Worm (Caenorhabditis elegans) whole organism, young adult: ENCODE results near the gene tsp-5.

Source experiments
- B0336.3 ChIP-seq: fragments of 200-800 bp; sonication (Bioruptor generic); IDR thresholded peaks from 2 replicates; pipeline ENCODE4 v1.3.6; 2022; ENCODE audit warnings: missing genetic modification characterization, missing compliant biosample characterization
- C17E4.6 ChIP-seq: fragments of 200-800 bp; sonication (Bioruptor generic); IDR thresholded peaks from 2 replicates; pipeline ENCODE4 v1.3.6; 2022; ENCODE audit warnings: missing genetic modification reagents, missing genetic modification characterization, missing compliant biosample characterization
- D2030.7 ChIP-seq: fragments of 200-800 bp; sonication (Bioruptor generic); IDR thresholded peaks from 2 replicates; pipeline ENCODE4 v1.3.6; 2022; ENCODE audit warnings: missing genetic modification reagents, missing genetic modification characterization, missing compliant biosample characterization
- F10E7.11 ChIP-seq: sonication (generic microtip); optimal IDR thresholded peaks from 2 replicates; lab custom pipeline; 2017; ENCODE audit warnings: mild to moderate bottlenecking, missing genetic modification characterization, moderate library complexity, missing compliant biosample characterization
- F23B12.7 ChIP-seq: sonication (generic microtip); optimal IDR thresholded peaks from 2 replicates; lab custom pipeline; 2017; ENCODE audit warnings: missing genetic modification characterization, mild to moderate bottlenecking, missing compliant biosample characterization, antibody characterized with exemption, moderate library complexity; ENCODE audit not compliant: insufficient read depth
- F39B2.1 ChIP-seq: fragments of 200-800 bp; sonication (Bioruptor generic); IDR thresholded peaks from 2 replicates; pipeline ENCODE4 v1.3.6; 2022; ENCODE audit warnings: missing genetic modification reagents, missing genetic modification characterization, missing compliant biosample characterization
- F52B5.7 ChIP-seq: sonication (generic microtip); optimal IDR thresholded peaks from 2 replicates; lab custom pipeline; 2016; ENCODE audit warnings: mild to moderate bottlenecking, missing genetic modification characterization, missing compliant biosample characterization
- F57A8.1 ChIP-seq: fragments of 200-800 bp; sonication (Bioruptor generic); optimal IDR thresholded peaks from 2 replicates; lab custom pipeline; 2018; ENCODE audit warnings: mild to moderate bottlenecking, missing genetic modification characterization, moderate library complexity, missing compliant biosample characterization
- K12H6.12 ChIP-seq: fragments of 200-800 bp; sonication (Bioruptor generic); optimal IDR thresholded peaks from 2 replicates; lab custom pipeline; 2018; ENCODE audit warnings: mild to moderate bottlenecking, missing genetic modification characterization, missing compliant biosample characterization
- Y56A3A.18 ChIP-seq: fragments of 200-800 bp; sonication (Bioruptor generic); IDR thresholded peaks from 2 replicates; pipeline ENCODE4 v1.3.6; 2022; ENCODE audit warnings: missing genetic modification reagents, missing genetic modification characterization, missing compliant biosample characterization
- Y79H2A.3 ChIP-seq: fragments of 200-800 bp; sonication (Bioruptor generic); conservative IDR thresholded peaks from 2 replicates; pipeline ENCODE4 v1.3.6; 2022; ENCODE audit warnings: missing genetic modification reagents, missing genetic modification characterization, missing compliant biosample characterization
- ccch-3 ChIP-seq: fragments of 200-800 bp; sonication (Bioruptor generic); optimal IDR thresholded peaks from 2 replicates; lab custom pipeline; 2018; ENCODE audit warnings: mild to moderate bottlenecking, missing genetic modification characterization, missing compliant biosample characterization
- cebp-1 ChIP-seq, 2 experiments: fragments of 200-800 bp in 1 of 2; sonication (Bioruptor generic) in 1 of 2; sonication (generic microtip) in 1 of 2; IDR thresholded peaks in 1 of 2; optimal IDR thresholded peaks in 1 of 2; 2 replicates each; pipeline versions ENCODE4 v1.3.6 to Lab custom; 2017 to 2022; ENCODE audit warnings: missing compliant biosample characterization in 2 of 2, missing genetic modification characterization in 2 of 2, mild to moderate bottlenecking in 1 of 2, missing genetic modification reagents in 1 of 2, moderate library complexity in 1 of 2
- dpff-1 ChIP-seq: sonication (generic microtip); optimal IDR thresholded peaks from 2 replicates; lab custom pipeline; 2017; ENCODE audit warnings: mild to moderate bottlenecking, missing genetic modification characterization, missing compliant biosample characterization
- egl-18 ChIP-seq: fragments of 200-800 bp; sonication (Bioruptor generic); IDR thresholded peaks from 2 replicates; pipeline ENCODE4 v1.3.6; 2022; ENCODE audit warnings: missing genetic modification reagents, missing genetic modification characterization, missing compliant biosample characterization
- ets-4 ChIP-seq: fragments of 200-800 bp; sonication (Bioruptor generic); optimal IDR thresholded peaks from 2 replicates; lab custom pipeline; 2018; ENCODE audit warnings: mild to moderate bottlenecking, missing genetic modification characterization, missing compliant biosample characterization
- gei-17 ChIP-seq: fragments of 200-800 bp; sonication (Bioruptor generic); optimal IDR thresholded peaks from 2 replicates; lab custom pipeline; 2018; ENCODE audit warnings: mild to moderate bottlenecking, missing genetic modification characterization, missing compliant biosample characterization
- hmg-20 ChIP-seq: fragments of 200-800 bp; sonication (Bioruptor generic); IDR thresholded peaks from 2 replicates; pipeline ENCODE4 v1.3.6; 2022; ENCODE audit warnings: missing genetic modification reagents, missing genetic modification characterization, missing compliant biosample characterization
- hrde-1 ChIP-seq: sonication (generic microtip); optimal IDR thresholded peaks from 2 replicates; lab custom pipeline; 2016; ENCODE audit warnings: missing genetic modification characterization, mild to moderate bottlenecking, missing compliant biosample characterization, moderate library complexity, missing genotype, missing genetic modification reagents, borderline replicate concordance
- hsf-1 ChIP-seq: fragments of 200-800 bp; sonication (Bioruptor generic); IDR thresholded peaks from 2 replicates; pipeline ENCODE4 v1.3.6; 2022; ENCODE audit warnings: missing genetic modification reagents, missing genetic modification characterization, missing compliant biosample characterization
- lag-1 ChIP-seq: fragments of 200-800 bp; sonication (Bioruptor generic); IDR thresholded peaks from 2 replicates; pipeline ENCODE4 v1.3.6; 2022; ENCODE audit warnings: missing genetic modification reagents, missing genetic modification characterization, missing compliant biosample characterization
- mcd-1 ChIP-seq: fragments of 200-800 bp; sonication (Bioruptor generic); IDR thresholded peaks from 2 replicates; pipeline ENCODE4 v1.3.6; 2022; ENCODE audit warnings: missing genetic modification reagents, missing genetic modification characterization, missing compliant biosample characterization
- mxl-1 ChIP-seq: sonication (generic microtip); optimal IDR thresholded peaks from 2 replicates; lab custom pipeline; 2016; ENCODE audit warnings: missing genetic modification characterization, missing compliant biosample characterization
- nfya-1 ChIP-seq: sonication (generic microtip); optimal IDR thresholded peaks from 2 replicates; lab custom pipeline; 2017; ENCODE audit warnings: antibody characterized with exemption, missing compliant biosample characterization, missing genetic modification characterization, borderline replicate concordance; ENCODE audit not compliant: insufficient read depth
- pbrm-1 ChIP-seq: fragments of 200-800 bp; sonication (Bioruptor generic); IDR thresholded peaks from 2 replicates; pipeline ENCODE4 v1.3.6; 2022; ENCODE audit warnings: missing genetic modification reagents, missing genetic modification characterization, missing compliant biosample characterization
- rcor-1 ChIP-seq: fragments of 200-800 bp; sonication (Bioruptor generic); IDR thresholded peaks from 2 replicates; pipeline ENCODE4 v1.3.6; 2022; ENCODE audit warnings: missing genetic modification reagents, missing genetic modification characterization, missing compliant biosample characterization
- sea-2 ChIP-seq: fragments of 200-800 bp; sonication (Bioruptor generic); IDR thresholded peaks from 2 replicates; pipeline ENCODE4 v1.3.6; 2022; ENCODE audit warnings: missing genetic modification characterization, missing compliant biosample characterization
- snpc-1.3 ChIP-seq: sonication (generic microtip); optimal IDR thresholded peaks from 2 replicates; lab custom pipeline; 2017; ENCODE audit warnings: missing genetic modification characterization, mild to moderate bottlenecking, missing compliant biosample characterization, antibody characterized with exemption, moderate library complexity, missing genotype, missing genetic modification reagents; ENCODE audit not compliant: insufficient read depth
- tbx-9 ChIP-seq: sonication (generic microtip); optimal IDR thresholded peaks from 2 replicates; lab custom pipeline; 2016; ENCODE audit warnings: borderline replicate concordance, missing genetic modification characterization, inconsistent platforms, missing compliant biosample characterization
- tlf-1 ChIP-seq: fragments of 200-800 bp; sonication (Bioruptor generic); optimal IDR thresholded peaks from 2 replicates; lab custom pipeline; 2018; ENCODE audit warnings: mild to moderate bottlenecking, missing genetic modification characterization, missing compliant biosample characterization
- unc-62 ChIP-seq: fragments of 150-350 bp; optimal IDR thresholded peaks from 2 replicates; lab custom pipeline; 2014; ENCODE audit warnings: missing biosample characterization, missing genetic modification reagents, missing genetic modification characterization
- zfh-2 ChIP-seq: fragments of 200-800 bp; sonication (Bioruptor generic); conservative IDR thresholded peaks from 2 replicates; pipeline ENCODE4 v1.3.6; 2022; ENCODE audit warnings: missing genetic modification reagents, missing genetic modification characterization, missing compliant biosample characterization
- zim-3 ChIP-seq: sonication (generic microtip); optimal IDR thresholded peaks from 2 replicates; lab custom pipeline; 2017; ENCODE audit warnings: mild to moderate bottlenecking, missing genetic modification characterization, moderate library complexity, missing compliant biosample characterization
- ztf-22 ChIP-seq: fragments of 200-800 bp; sonication (Bioruptor generic); optimal IDR thresholded peaks from 2 replicates; lab custom pipeline; 2018; ENCODE audit warnings: mild to moderate bottlenecking, missing genetic modification characterization, moderate library complexity, missing compliant biosample characterization
- ztf-28 ChIP-seq: fragments of 200-800 bp; sonication (Bioruptor generic); IDR thresholded peaks from 2 replicates; pipeline ENCODE4 v1.3.6; 2022; ENCODE audit warnings: missing genetic modification reagents, missing genetic modification characterization, missing compliant biosample characterization

The tsp-5 gene

DNA sequence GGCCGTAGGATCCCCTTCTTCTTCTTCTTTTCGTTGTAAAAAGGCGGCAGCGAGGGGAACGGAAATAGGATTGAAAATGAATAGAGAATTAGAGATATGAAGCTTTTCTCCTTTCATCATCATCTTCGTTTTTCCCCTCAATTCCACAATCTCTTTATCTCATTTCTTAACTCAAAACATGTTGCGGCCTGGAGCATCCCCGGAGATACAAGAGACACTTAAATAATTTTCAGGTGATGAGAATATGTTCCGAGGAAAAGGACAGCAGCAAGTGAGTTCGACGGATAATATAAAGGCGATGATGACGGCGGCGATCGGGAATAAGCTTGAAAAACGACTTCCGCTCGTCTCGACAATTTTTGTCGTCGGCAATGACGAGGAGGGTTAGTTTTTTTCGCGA lies 29.9 kb downstream of the tsp-5 start, which contains the start of the genes Y45F10B.13 and qui-1:
Y45F10B.13 (minus strand) TSS at position 101 of the 400 bp plus-strand sequence.
qui-1 (plus strand) TSS at position 233 of the 400 bp plus-strand sequence.
- TF ChIP-seq mcd-1 (GFP tag; lab: Robert Waterston, UW) (no peak), ztf-28 (0 out of 2 replicates have a peak, but pooled peaks have one; percentile 39)

DNA sequence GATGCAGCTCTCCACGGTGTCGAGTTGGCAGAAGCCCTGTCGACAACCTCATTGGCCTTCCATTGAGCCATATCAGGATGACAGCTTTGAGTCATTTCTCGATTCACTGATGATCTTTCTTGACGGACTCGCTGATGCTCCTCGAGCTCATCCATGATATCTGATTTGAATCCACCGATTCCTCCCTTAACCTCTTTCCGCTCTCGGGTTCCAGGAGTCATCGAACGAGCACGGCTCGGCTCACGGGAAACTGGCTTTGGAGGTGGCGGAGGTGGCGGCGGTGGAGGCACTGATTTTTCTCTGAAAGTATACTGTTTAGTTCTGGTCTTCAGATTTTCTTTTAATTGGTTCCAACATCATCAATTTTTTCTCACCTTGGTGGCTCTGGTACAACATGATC lies 32.5 kb downstream of the tsp-5 start:
- TF ChIP-seq tlf-1 (GFP tag; lab: Kevin White, UChicago) = no peak
- no peak for TF ChIP-seq dpff-1
- no peak for TF ChIP-seq B0336.3
- no peak for TF ChIP-seq F10E7.11 (tag; lab: Kevin White, UChicago)
- no peak for TF ChIP-seq hrde-1 (tag; lab: Kevin White, UChicago)
- TF ChIP-seq zfh-2 (GFP tag; lab: Robert Waterston, UW) = peak; percentile 65; the same call in 1 of the 2 replicates
- TF ChIP-seq ets-4 (GFP tag; lab: Kevin White, UChicago) = no peak
- no peak for TF ChIP-seq F39B2.1 (GFP tag; lab: Robert Waterston, UW)

DNA sequence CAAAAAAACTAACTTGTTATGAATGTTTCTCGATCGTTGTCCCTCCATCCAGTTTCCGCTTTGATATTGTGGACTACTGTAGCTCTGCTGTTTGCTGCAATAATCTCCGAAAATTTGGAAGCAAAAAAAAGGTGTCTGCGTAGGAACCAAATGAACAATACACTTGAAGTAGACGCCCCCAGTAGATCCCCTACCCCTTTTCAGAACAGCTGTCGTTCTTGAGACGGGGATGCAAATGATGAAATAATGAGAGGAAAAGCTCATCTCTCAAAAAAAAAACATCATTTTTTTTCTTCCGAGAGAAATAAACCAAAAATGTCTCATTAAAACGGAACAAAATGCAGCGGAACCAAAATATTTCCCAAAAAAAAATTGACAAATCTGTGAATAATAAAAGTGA lies 34.2 kb downstream of the tsp-5 start:
- no peak for TF ChIP-seq sea-2
- TF ChIP-seq ccch-3 = no peak
- TF ChIP-seq rcor-1 (GFP tag; lab: Robert Waterston, UW) = no peak
- TF ChIP-seq snpc-1.3 (tag; lab: Kevin White, UChicago) = no peak
- TF ChIP-seq zim-3 = no peak
- TF ChIP-seq gei-17 (GFP tag; lab: Kevin White, UChicago) = no peak
- TF ChIP-seq Y79H2A.3 (GFP tag; lab: Robert Waterston, UW) = no peak
- TF ChIP-seq cebp-1 (GFP tag; IDR thresholded peaks at IDR 0.05; lab: Robert Waterston, UW) = no peak
- no peak for TF ChIP-seq cebp-1 (tag; optimal IDR thresholded peaks at IDR 0.05; lab: Kevin White, UChicago)
- no peak for TF ChIP-seq Y56A3A.18 (GFP tag; lab: Robert Waterston, UW)
- TF ChIP-seq hmg-20 (GFP tag; lab: Robert Waterston, UW) = no peak
- no peak for TF ChIP-seq unc-62 (GFP tag; lab: Kevin White, UChicago)
- TF ChIP-seq lag-1 (GFP tag; lab: Robert Waterston, UW) = no peak

DNA sequence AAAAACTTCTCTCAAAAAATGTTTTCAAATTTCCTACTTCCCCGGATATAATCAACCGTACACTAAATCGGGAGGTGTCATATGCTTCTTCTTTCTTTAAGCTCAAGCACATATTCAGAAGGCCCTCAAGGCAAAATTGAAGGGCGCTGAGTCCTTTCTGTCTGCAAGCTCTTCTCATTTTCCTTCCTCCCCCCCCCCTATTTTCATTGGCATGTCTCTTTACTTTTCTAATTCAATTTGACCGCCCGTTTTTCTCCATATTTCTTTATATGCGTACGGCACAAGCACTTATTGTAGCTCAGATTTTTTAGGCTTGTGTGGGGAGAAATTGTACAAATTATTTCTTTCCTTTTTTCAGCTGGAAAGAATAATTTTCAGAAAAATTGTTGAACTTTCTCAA lies 36.0 kb downstream of the tsp-5 start:
- TF ChIP-seq egl-18 (GFP tag; lab: Robert Waterston, UW) (no peak), nfya-1 (no peak), C17E4.6 (GFP tag; lab: Robert Waterston, UW) (no peak), D2030.7 (no peak), F23B12.7 (no peak), F57A8.1 (GFP tag; lab: Kevin White, UChicago) (no peak), tbx-9 (no peak), F52B5.7 (no peak), K12H6.12 (no peak), hsf-1 (GFP tag; lab: Robert Waterston, UW) (no peak), mxl-1 (tag; lab: Kevin White, UChicago) (no peak), pbrm-1 (no peak), ztf-22 (GFP tag; lab: Kevin White, UChicago) (no peak)
